Fruit fly (Drosophila melanogaster) whole organism, embryonic: ENCODE data around the gene Spase25.

Experiments used
- B-H2 ChIP-seq: fragments of 200-800 bp; sonication (Bioruptor generic); optimal IDR thresholded peaks from 2 replicates; lab custom pipeline; 2018; ENCODE audit warnings: missing biosample characterization, mild to moderate bottlenecking, missing genetic modification characterization
- Bgb ChIP-seq: fragments of 200-800 bp; sonication (Bioruptor generic); IDR thresholded peaks from 2 replicates; pipeline ENCODE4 v1.3.6; 2022; ENCODE audit warnings: missing biosample characterization, missing genetic modification characterization; ENCODE audit not compliant: partially characterized antibody
- CG10274 ChIP-seq: fragments of 200-800 bp; sonication (Bioruptor generic); optimal IDR thresholded peaks from 3 replicates; lab custom pipeline; 2017; ENCODE audit warnings: missing biosample characterization, mild to moderate bottlenecking, missing genetic modification characterization
- CG10959 ChIP-seq: fragments of 200-800 bp; sonication (Bioruptor generic); IDR thresholded peaks from 2 replicates; pipeline ENCODE4 v1.3.6; 2022; ENCODE audit warnings: missing biosample characterization, missing genetic modification characterization
- CG11504 ChIP-seq: fragments of 200-800 bp; sonication (Bioruptor generic); optimal IDR thresholded peaks from 3 replicates; lab custom pipeline; 2019; ENCODE audit warnings: missing biosample characterization, mild to moderate bottlenecking, missing genetic modification characterization, moderate library complexity
- CG1233 ChIP-seq: fragments of 200-800 bp; sonication (Bioruptor generic); optimal IDR thresholded peaks from 4 replicates; lab custom pipeline; 2018; ENCODE audit warnings: missing biosample characterization, mild to moderate bottlenecking, missing genetic modification characterization
- CG12744 ChIP-seq: fragments of 200-800 bp; sonication (Bioruptor generic); optimal IDR thresholded peaks from 2 replicates; lab custom pipeline; 2016; ENCODE audit warnings: missing biosample characterization, missing genetic modification characterization
- CG13894 ChIP-seq: fragments of 200-800 bp; sonication (Bioruptor generic); optimal IDR thresholded peaks from 3 replicates; lab custom pipeline; 2018; ENCODE audit warnings: missing biosample characterization, mild to moderate bottlenecking, missing genetic modification characterization, moderate library complexity
- CG14014 ChIP-seq: fragments of 200-800 bp; sonication (Bioruptor generic); IDR thresholded peaks from 2 replicates; pipeline ENCODE4 v1.3.6; 2022; ENCODE audit warnings: missing biosample characterization, missing genetic modification characterization
- CG15601 ChIP-seq: fragments of 200-800 bp; sonication (Bioruptor generic); optimal IDR thresholded peaks from 3 replicates; lab custom pipeline; 2019; ENCODE audit warnings: missing biosample characterization, mild to moderate bottlenecking, missing genetic modification characterization, moderate library complexity
- CG17912 ChIP-seq: fragments of 200-800 bp; sonication (Bioruptor generic); optimal IDR thresholded peaks from 2 replicates; lab custom pipeline; 2018; ENCODE audit warnings: missing biosample characterization, mild to moderate bottlenecking, missing genetic modification characterization
- CG31365 ChIP-seq: fragments of 200-800 bp; sonication (Bioruptor generic); optimal IDR thresholded peaks from 2 replicates; lab custom pipeline; 2018; ENCODE audit warnings: missing biosample characterization, mild to moderate bottlenecking, missing genetic modification characterization
- CG31441 ChIP-seq: fragments of 200-800 bp; sonication (Bioruptor generic); IDR thresholded peaks from 2 replicates; pipeline ENCODE4 v1.3.6; 2022; ENCODE audit warnings: missing biosample characterization, missing genetic modification characterization
- CG3163 ChIP-seq: fragments of 200-800 bp; sonication (Bioruptor generic); optimal IDR thresholded peaks from 3 replicates; lab custom pipeline; 2016; ENCODE audit warnings: missing biosample characterization, missing genetic modification characterization
- CG3847 ChIP-seq: fragments of 200-800 bp; sonication (Bioruptor generic); IDR thresholded peaks from 2 replicates; pipeline ENCODE4 v1.3.6; 2022; ENCODE audit warnings: missing biosample characterization, missing genetic modification characterization
- CG4360 ChIP-seq: fragments of 200-800 bp; sonication (Bioruptor generic); IDR thresholded peaks from 2 replicates; pipeline ENCODE4 v1.3.6; 2022; ENCODE audit warnings: missing biosample characterization, missing genetic modification characterization
- CG4730 ChIP-seq: fragments of 200-800 bp; sonication (Bioruptor generic); IDR thresholded peaks from 2 replicates; pipeline ENCODE4 v1.3.6; 2022; ENCODE audit warnings: missing biosample characterization, missing genetic modification characterization
- CG7357 ChIP-seq: fragments of 200-800 bp; sonication (Bioruptor generic); IDR thresholded peaks from 3 replicates; pipeline ENCODE4 v1.3.6; 2022; ENCODE audit warnings: missing biosample characterization, missing genetic modification characterization
- CG7786 ChIP-seq: fragments of 200-800 bp; sonication (Bioruptor generic); optimal IDR thresholded peaks from 2 replicates; lab custom pipeline; 2016; ENCODE audit warnings: missing biosample characterization, missing genetic modification characterization
- CG7928 ChIP-seq: fragments of 200-800 bp; sonication (Bioruptor generic); optimal IDR thresholded peaks from 2 replicates; lab custom pipeline; 2017; ENCODE audit warnings: missing biosample characterization, mild to moderate bottlenecking, missing genetic modification characterization
- CG7987 ChIP-seq: fragments of 200-800 bp; sonication (Bioruptor generic); optimal IDR thresholded peaks from 2 replicates; lab custom pipeline; 2018; ENCODE audit warnings: missing biosample characterization, mild to moderate bottlenecking, missing genetic modification characterization, moderate library complexity
- Dad ChIP-seq: fragments of 200-800 bp; sonication (Bioruptor generic); optimal IDR thresholded peaks from 3 replicates; lab custom pipeline; 2016; ENCODE audit warnings: missing biosample characterization, missing genetic modification characterization
- Dip3 ChIP-seq: fragments of 200-800 bp; sonication (Bioruptor generic); optimal IDR thresholded peaks from 3 replicates; lab custom pipeline; 2016; ENCODE audit warnings: missing biosample characterization, missing genetic modification characterization
- Drgx ChIP-seq: fragments of 200-800 bp; sonication (Bioruptor generic); IDR thresholded peaks from 2 replicates; pipeline ENCODE4 v1.3.6; 2022; ENCODE audit warnings: missing biosample characterization, missing genetic modification characterization
- MBD-R2 ChIP-seq: fragments of 200-800 bp; sonication (Bioruptor generic); IDR thresholded peaks from 2 replicates; pipeline ENCODE4 v1.3.6; 2022; ENCODE audit warnings: missing biosample characterization, missing genetic modification characterization
- NC2β ChIP-seq: fragments of 200-800 bp; sonication (Bioruptor generic); optimal IDR thresholded peaks from 2 replicates; lab custom pipeline; 2016; ENCODE audit warnings: missing biosample characterization, missing genetic modification characterization
- NfI ChIP-seq: fragments of 200-800 bp; sonication (Bioruptor generic); optimal IDR thresholded peaks from 3 replicates; lab custom pipeline; 2018; ENCODE audit warnings: missing biosample characterization, mild to moderate bottlenecking, missing genetic modification characterization, moderate library complexity
- Six4 ChIP-seq: fragments of 200-800 bp; sonication (Bioruptor generic); optimal IDR thresholded peaks from 2 replicates; lab custom pipeline; 2016; ENCODE audit warnings: missing biosample characterization, missing genetic modification characterization
- Sry-β ChIP-seq: fragments of 200-800 bp; sonication (Bioruptor generic); optimal IDR thresholded peaks from 2 replicates; lab custom pipeline; 2018; ENCODE audit warnings: missing biosample characterization, mild to moderate bottlenecking, missing genetic modification characterization, moderate library complexity
- YL-1 ChIP-seq: fragments of 200-800 bp; sonication (Bioruptor generic); optimal IDR thresholded peaks from 3 replicates; lab custom pipeline; 2017; ENCODE audit warnings: missing biosample characterization, mild to moderate bottlenecking, missing genetic modification characterization
- chif ChIP-seq, 2 experiments: fragments of 200-800 bp; sonication (Bioruptor generic); optimal IDR thresholded peaks; 3 replicates each; lab custom pipeline; 2016; ENCODE audit warnings: missing biosample characterization in 2 of 2, missing genetic modification characterization in 2 of 2
- ci ChIP-seq: fragments of 200-800 bp; sonication (Bioruptor generic); IDR thresholded peaks from 3 replicates; pipeline ENCODE4 v1.3.6; 2022; ENCODE audit warnings: missing biosample characterization, missing genetic modification characterization
- crc ChIP-seq: fragments of 200-800 bp; sonication (Bioruptor generic); optimal IDR thresholded peaks from 2 replicates; lab custom pipeline; 2016; ENCODE audit warnings: missing biosample characterization, missing genetic modification characterization
- cwo ChIP-seq: fragments of 200-800 bp; sonication (Bioruptor generic); optimal IDR thresholded peaks from 3 replicates; lab custom pipeline; 2017; ENCODE audit warnings: missing biosample characterization, missing genetic modification characterization, mild to moderate bottlenecking, moderate library complexity, missing genetic modification reagents
- disco-r ChIP-seq: fragments of 200-800 bp; sonication (Bioruptor generic); optimal IDR thresholded peaks from 2 replicates; lab custom pipeline; 2016; ENCODE audit warnings: missing biosample characterization, missing genetic modification characterization
- dysf ChIP-seq: fragments of 200-800 bp; sonication (Bioruptor generic); IDR thresholded peaks from 3 replicates; pipeline ENCODE4 v1.3.6; 2022; ENCODE audit warnings: missing biosample characterization, missing genetic modification characterization
- hbn ChIP-seq: fragments of 200-800 bp; sonication (Bioruptor generic); IDR thresholded peaks from 2 replicates; pipeline ENCODE4 v1.3.6; 2022; ENCODE audit warnings: missing biosample characterization, missing genetic modification characterization; ENCODE audit not compliant: partially characterized antibody
- her ChIP-seq: fragments of 200-800 bp; sonication (Bioruptor generic); optimal IDR thresholded peaks from 2 replicates; lab custom pipeline; 2016; ENCODE audit warnings: missing biosample characterization, missing genetic modification characterization
- insv ChIP-seq, 2 experiments: fragments of 200-800 bp; sonication (Bioruptor generic); optimal IDR thresholded peaks; 3 replicates each; lab custom pipeline; 2016 to 2018; ENCODE audit warnings: missing biosample characterization in 2 of 2, missing genetic modification characterization in 2 of 2
- kni ChIP-seq: fragments of 200-800 bp; sonication (Bioruptor generic); optimal IDR thresholded peaks from 3 replicates; lab custom pipeline; 2017; ENCODE audit warnings: mild to moderate bottlenecking, missing biosample characterization, missing genetic modification reagents, missing genetic modification characterization
- maf-S ChIP-seq: fragments of 200-800 bp; sonication (Bioruptor generic); optimal IDR thresholded peaks from 2 replicates; lab custom pipeline; 2016; ENCODE audit warnings: missing biosample characterization, missing genetic modification characterization
- mam ChIP-seq: fragments of 200-800 bp; sonication (Bioruptor generic); optimal IDR thresholded peaks from 3 replicates; lab custom pipeline; 2016; ENCODE audit warnings: missing biosample characterization, missing genetic modification characterization
- nom ChIP-seq: fragments of 200-800 bp; sonication (Bioruptor generic); optimal IDR thresholded peaks from 2 replicates; lab custom pipeline; 2017; ENCODE audit warnings: missing biosample characterization, missing genetic modification characterization, mild to moderate bottlenecking, moderate library complexity, missing genetic modification reagents
- sd ChIP-seq: fragments of 200-800 bp; sonication (Bioruptor generic); optimal IDR thresholded peaks from 3 replicates; lab custom pipeline; 2018; ENCODE audit warnings: missing biosample characterization, mild to moderate bottlenecking, missing genetic modification characterization, moderate library complexity
- sens ChIP-seq: fragments of 200-800 bp; sonication (Bioruptor generic); peaks from one replicate; lab custom pipeline; 2016; ENCODE audit warnings: missing biosample characterization, missing genetic modification characterization
- sug ChIP-seq: fragments of 200-800 bp; optimal IDR thresholded peaks from 2 replicates; lab custom pipeline; 2019; ENCODE audit warnings: missing biosample characterization, mild to moderate bottlenecking, missing genetic modification characterization, moderate library complexity
- tgo ChIP-seq: fragments of 200-800 bp; sonication (Bioruptor generic); IDR thresholded peaks from 3 replicates; pipeline ENCODE4 v1.3.6; 2022; ENCODE audit warnings: missing biosample characterization, missing genetic modification characterization
- tin ChIP-seq: fragments of 200-800 bp; sonication (Bioruptor generic); optimal IDR thresholded peaks from 3 replicates; lab custom pipeline; 2016; ENCODE audit warnings: missing biosample characterization, missing genetic modification characterization
- vfl ChIP-seq: fragments of 200-800 bp; sonication (Bioruptor generic); optimal IDR thresholded peaks from 2 replicates; lab custom pipeline; 2016; ENCODE audit warnings: missing biosample characterization, missing genetic modification characterization
- wdn ChIP-seq: fragments of 200-800 bp; sonication (Bioruptor generic); IDR thresholded peaks from 2 replicates; pipeline ENCODE4 v1.3.6; 2022; ENCODE audit warnings: missing biosample characterization, missing genetic modification characterization
- zfh1 ChIP-seq: fragments of 200-800 bp; sonication (Bioruptor generic); IDR thresholded peaks from 3 replicates; pipeline ENCODE4 v1.3.6; 2022; ENCODE audit warnings: missing biosample characterization, missing genetic modification characterization

Spase25 gene

dm6 chrX:11441829-11442634, 43.0 kb upstream of the Spase25 start, which contains the start of gene Sk1 (continued):
- TF ChIP-seq CG3847 (GFP tag; lab: Robert Waterston, UW) = no peak
- TF ChIP-seq CG7987 (GFP tag; lab: Kevin White, UChicago) = no peak
- TF ChIP-seq sens (GFP tag; lab: Kevin White, UChicago) = peak; percentile 63
- peak; percentile 17 for TF ChIP-seq CG11504
- no peak for TF ChIP-seq CG15601 (tag; lab: Kevin White, UChicago)
- TF ChIP-seq mam = no peak
- TF ChIP-seq CG3163 (GFP tag; lab: Kevin White, UChicago) = no peak
- no peak for TF ChIP-seq YL-1 (GFP tag; lab: Kevin White, UChicago)
- peak; percentile 53; the same call in 1 of the 3 replicates for TF ChIP-seq ci (GFP tag; lab: Robert Waterston, UW)
- no peak for TF ChIP-seq CG12744
- TF ChIP-seq CG10959 = no peak
- TF ChIP-seq nom (GFP tag; lab: Kevin White, UChicago) = no peak
- TF ChIP-seq CG7357 (GFP tag; lab: Robert Waterston, UW) = no peak
- TF ChIP-seq sd = no peak
- no peak for TF ChIP-seq Bgb
- no peak for TF ChIP-seq wdn (GFP tag; lab: Robert Waterston, UW)
- TF ChIP-seq CG4360 (GFP tag; lab: Robert Waterston, UW) = no peak
- no peak for TF ChIP-seq CG31441 (GFP tag; lab: Robert Waterston, UW)
- no peak for TF ChIP-seq crc (GFP tag; lab: Kevin White, UChicago)
- no peak for TF ChIP-seq cwo (GFP tag; lab: Kevin White, UChicago)
- TF ChIP-seq dysf (GFP tag; lab: Robert Waterston, UW) = no peak
- TF ChIP-seq CG10274 (GFP tag; lab: Kevin White, UChicago) = no peak
- peak; percentile 34 for TF ChIP-seq sug (tag; lab: Kevin White, UChicago)
- no peak for TF ChIP-seq NC2β (GFP tag; lab: Kevin White, UChicago)
- TF ChIP-seq chif (GFP tag; optimal IDR thresholded peaks at IDR 0.05; lab: Kevin White, UChicago) = no peak
- no peak for TF ChIP-seq insv (GFP tag; optimal IDR thresholded peaks at IDR 0.05; lab: Kevin White, UChicago)
- no peak for TF ChIP-seq kni (GFP tag; lab: Kevin White, UChicago)
- TF ChIP-seq CG4730 = no peak
- no peak for TF ChIP-seq Dad
- no peak for TF ChIP-seq maf-S (GFP tag; lab: Kevin White, UChicago)
- TF ChIP-seq CG31365 (tag; lab: Kevin White, UChicago) = no peak
- TF ChIP-seq hbn (GFP tag; lab: Robert Waterston, UW) = no peak
- TF ChIP-seq Dip3 (GFP tag; lab: Kevin White, UChicago) = no peak
- TF ChIP-seq MBD-R2 (GFP tag; lab: Robert Waterston, UW) = no peak
- TF ChIP-seq tgo = no peak
- TF ChIP-seq tin (GFP tag; lab: Kevin White, UChicago) = no peak
- TF ChIP-seq CG17912 (GFP tag; lab: Kevin White, UChicago) = no peak
- no peak for TF ChIP-seq NfI (GFP tag; lab: Kevin White, UChicago)
- no peak for TF ChIP-seq CG7786 (GFP tag; lab: Kevin White, UChicago)
- no peak for TF ChIP-seq CG7928 (GFP tag; lab: Kevin White, UChicago)
- TF ChIP-seq disco-r (GFP tag; lab: Kevin White, UChicago) = no peak
- no peak for TF ChIP-seq B-H2 (GFP tag; lab: Kevin White, UChicago)
- no peak for TF ChIP-seq Six4 (GFP tag; lab: Kevin White, UChicago)
- TF ChIP-seq her = no peak
- no peak for TF ChIP-seq Sry-β (GFP tag; lab: Kevin White, UChicago)
- no peak for TF ChIP-seq CG1233 (GFP tag; lab: Kevin White, UChicago)
- no peak for TF ChIP-seq vfl
- no peak for TF ChIP-seq zfh1 (GFP tag; lab: Robert Waterston, UW)
- 0 out of 2 replicates have a peak, but pooled peaks have one; percentile 51 for TF ChIP-seq Drgx (GFP tag; lab: Robert Waterston, UW)
- no peak for TF ChIP-seq CG14014 (GFP tag; lab: Robert Waterston, UW)
- TF ChIP-seq CG13894 (tag; lab: Kevin White, UChicago) = peak; percentile 22
